Worm (Caenorhabditis elegans) whole organism, dauer: ENCODE measurements around the gene mai-2.
"Not testable (repeated sequence)": the region's sequence is repeated elsewhere in the genome, so short reads cannot be mapped to it uniquely, and the experiment has no call there.

ENCODE experiments used
- unc-62 ChIP-seq: sonication (generic microtip); optimal IDR thresholded peaks from 2 replicates; lab custom pipeline; 2017; ENCODE audit warnings: missing biosample characterization, missing genetic modification reagents, missing genetic modification characterization

The mai-2 gene

DNA sequence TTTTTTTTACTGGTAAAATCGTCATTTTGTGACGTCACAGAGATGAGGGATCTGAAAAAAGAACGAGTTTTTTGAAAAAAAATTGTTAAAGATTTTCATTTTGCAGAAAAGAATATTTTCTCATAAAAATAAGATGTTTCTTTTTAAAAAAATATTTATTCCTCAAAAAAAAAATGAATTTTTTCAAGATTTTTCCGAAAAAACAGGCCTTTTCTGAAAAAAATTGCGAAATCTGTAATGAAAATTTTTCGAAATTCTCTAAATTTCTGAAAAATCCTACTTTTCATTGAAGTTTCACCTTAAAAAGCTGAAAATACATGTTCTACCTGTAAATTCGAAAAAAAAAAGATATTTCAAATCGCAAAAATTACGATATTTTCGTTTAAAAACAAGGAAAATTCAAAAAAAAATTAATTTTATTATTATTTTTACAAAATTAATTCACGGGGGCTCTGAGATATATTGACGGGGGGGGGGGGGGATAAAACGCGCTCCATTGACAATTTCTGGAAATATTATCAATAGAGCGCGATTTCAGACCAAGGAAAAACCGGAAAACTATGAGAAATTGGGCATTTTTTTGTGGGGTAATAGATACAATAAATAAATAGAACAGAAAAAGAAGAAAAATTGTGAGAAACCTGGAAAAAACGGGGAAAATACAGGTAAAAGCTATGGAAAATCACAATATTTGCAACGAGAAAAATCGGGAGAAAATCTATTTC is 7.5 kb upstream of the mai-2 start, which contains the start of gene otub-4:
Gene otub-4 (minus strand): TSS at position 51 of the 725 bp plus-strand sequence.
- no peak for TF ChIP-seq unc-62 (GFP tag; lab: Kevin White, UChicago)

DNA sequence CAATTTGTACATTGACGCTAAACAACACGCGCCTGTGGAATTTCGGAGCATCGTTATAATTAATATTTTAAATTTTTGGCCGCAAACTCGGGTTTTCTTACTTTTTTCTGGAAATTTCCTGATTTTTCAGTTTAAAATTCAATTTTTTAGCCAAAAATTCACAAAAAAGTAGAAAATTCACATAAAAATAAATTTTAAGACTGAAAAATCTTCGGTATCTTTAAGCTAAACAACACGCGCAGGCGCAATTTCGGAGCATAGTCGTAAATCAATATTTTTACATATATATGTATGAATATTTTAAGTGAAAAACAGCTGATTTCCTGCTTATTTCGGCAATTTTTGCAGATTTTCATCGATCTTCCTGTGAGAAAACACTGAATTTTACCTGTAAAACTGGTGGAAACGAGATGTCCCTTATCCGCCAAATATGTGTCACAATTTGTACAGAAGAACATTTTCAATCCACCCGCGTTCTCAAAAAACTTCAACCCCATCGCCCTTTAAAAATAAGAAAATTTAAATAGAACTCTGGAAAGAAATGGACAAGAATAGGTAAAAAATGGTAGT is 3.3 kb upstream of the mai-2 start, which contains the start of gene B0546.3:
Gene B0546.3 (minus strand): TSS at position 504 of the 570 bp plus-strand sequence.
- TF ChIP-seq unc-62 (GFP tag; lab: Kevin White, UChicago): no peak

DNA sequence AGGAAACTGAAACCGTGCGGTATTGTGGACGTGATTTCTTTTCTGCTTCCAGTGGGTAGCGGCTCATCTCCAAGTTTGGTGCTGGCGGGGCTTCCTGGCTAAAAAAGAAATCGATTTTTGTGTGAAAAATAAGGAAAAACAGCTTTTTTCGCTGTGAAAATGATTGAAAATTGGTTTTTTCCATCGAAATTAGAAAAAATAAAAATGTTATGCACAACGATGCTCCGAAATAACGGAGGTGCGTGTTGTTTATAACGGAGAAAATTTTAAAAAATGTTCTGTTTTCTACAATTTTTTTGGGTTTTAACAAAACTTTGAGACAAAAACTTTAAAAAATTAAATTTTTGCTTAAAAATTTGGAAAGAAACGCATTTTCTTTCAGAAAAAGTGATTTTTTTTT is 2.5 kb upstream of the mai-2 start:
- no peak for TF ChIP-seq unc-62 (GFP tag; lab: Kevin White, UChicago)

DNA sequence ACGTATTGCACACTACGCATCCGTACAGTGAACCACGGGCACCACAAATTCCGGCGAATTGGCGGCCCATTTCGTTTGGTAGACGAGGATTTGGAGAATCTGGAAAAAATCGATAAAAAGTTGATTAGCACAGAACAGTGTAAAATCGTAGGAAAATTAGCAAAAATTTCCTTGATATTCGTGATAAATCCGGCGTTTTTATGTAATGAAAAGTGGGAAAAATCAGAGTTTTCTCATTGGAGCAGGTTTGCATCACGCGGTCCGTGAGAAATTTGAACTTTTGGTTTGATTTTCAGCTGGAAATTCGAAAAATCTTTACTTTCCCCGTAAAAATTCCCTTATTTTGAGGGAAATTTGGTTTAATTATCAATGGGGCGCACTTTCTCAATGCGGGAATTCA is 1.7 kb upstream of the mai-2 start, which contains the start of gene B0546.4:
Gene B0546.4 (minus strand): TSS at position 101 of the 400 bp plus-strand sequence.
- TF ChIP-seq unc-62 (GFP tag; lab: Kevin White, UChicago): no peak

DNA sequence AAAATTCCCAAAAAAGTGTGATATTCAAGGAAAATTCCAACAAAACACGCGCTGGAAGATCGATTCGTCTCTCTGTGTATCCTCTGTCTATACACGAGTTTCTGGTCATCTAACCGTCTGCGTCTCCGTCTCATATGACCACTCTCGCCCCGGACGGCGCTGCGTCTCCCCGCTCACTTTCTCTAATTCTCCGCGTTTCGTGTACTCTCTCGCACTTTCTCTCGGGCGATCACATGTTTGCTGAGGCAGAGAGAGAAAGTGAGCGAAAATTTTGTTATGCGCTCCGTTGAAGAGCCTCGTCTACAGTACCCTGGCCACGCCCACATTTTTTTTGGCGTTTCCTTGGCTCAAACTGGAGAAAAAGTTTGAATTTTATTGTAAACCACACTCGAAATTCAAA is 1.1 kb upstream of the mai-2 start:
- no peak for TF ChIP-seq unc-62 (GFP tag; lab: Kevin White, UChicago)

DNA sequence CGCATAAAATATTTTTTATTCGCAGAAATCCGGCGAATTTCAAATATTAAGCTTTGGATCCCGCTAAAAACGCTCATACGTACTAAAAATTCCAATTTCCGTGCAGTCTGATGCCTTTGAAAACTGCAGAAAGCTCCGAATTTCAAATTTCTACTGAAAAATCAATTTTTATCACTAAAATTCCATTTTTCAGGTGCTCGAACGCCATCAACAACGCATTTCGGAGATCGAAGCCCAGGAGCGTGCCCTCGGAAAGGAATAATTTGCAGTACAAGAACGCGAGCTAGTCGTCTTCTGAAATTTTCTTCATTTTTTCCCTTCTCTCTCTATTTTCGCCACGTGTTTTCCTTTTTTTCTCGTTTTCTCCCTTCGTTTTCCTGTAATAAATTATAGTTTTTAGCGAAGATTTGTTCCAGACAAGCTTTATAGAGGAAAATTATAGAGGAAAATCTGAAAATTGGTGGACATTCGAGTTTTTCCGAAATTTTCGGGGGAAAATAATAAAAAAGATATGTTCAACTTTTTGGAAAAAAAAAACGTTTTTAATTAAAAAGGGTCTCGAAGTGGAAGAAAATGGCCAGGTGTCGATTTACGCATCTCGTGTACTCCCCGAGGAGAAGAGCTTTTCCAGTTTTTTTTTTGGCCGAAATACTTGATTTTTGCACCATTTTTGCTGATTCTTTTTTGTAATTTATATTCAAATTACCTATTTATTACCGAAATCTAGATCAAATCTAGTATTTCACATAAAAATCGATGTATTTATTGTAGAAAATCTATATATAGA is 987 bp downstream of the mai-2 start:
- TF ChIP-seq unc-62 (GFP tag; lab: Kevin White, UChicago): no peak

DNA sequence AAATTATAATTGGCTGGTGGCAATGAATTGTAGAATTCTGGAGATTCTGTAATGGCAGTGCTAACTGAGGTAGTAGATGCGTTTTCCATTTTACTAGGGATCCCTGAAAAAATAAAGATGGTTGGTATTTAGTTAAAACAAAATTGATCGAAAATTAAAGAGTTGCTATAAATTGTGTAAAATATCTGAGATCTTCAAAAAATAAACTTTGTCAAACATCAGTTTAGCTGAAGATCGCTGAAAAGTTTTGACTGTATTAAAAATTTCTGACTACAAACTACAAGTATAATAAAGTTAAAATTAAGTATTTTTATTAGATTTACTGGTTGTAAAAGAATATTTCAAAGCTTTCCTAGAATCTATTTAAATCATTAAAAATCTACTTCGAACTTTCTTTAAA is 4.3 kb downstream of the mai-2 start, which contains the start of gene B0546.5:
Gene B0546.5 (minus strand): TSS at position 101 of the 400 bp plus-strand sequence.
- TF ChIP-seq unc-62 (GFP tag; lab: Kevin White, UChicago): not testable (repeated sequence)

DNA sequence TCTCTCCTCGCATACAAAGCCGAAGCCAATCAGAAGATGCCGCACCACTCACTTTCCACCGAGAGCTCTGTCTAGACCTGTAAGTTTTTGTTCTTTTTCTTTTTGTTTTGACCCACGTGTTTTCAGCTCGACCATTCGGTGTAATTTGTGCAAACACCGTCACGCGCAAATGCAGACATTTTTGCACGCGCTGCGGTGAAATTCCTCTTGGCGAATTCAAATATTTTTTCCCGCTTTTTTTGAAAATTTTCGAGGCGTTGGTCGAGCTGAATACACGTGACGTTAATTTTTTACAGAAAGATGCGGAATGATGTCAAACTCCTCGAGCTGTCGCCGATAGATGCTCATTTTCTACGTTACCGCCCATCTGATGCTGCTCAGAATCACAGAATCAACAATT is 8.4 kb downstream of the mai-2 start, which contains the start of gene C04C3.4:
Gene C04C3.4 (plus strand): TSS at position 301 of the 400 bp plus-strand sequence.
- not testable (repeated sequence) for TF ChIP-seq unc-62 (GFP tag; lab: Kevin White, UChicago)

DNA sequence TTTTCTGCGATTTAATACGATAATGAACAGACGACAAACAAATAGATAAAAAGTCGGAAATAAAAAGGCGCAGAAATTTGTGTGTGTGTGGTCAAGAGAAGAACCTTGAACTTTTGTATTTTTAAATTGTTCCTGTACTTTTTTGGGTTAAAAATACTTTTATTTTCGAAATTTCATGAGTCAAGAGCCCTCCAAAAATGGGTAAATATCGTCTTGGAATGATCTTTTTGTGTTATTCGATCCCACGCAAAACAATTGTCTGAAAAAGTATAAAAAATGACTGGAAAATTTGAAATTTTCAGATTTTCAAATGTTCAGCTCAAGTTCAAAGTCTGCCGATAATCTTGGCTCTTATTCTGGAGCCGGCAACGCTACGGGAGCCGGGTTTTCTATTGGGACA is 9.9 kb downstream of the mai-2 start, which contains the start of gene C04C3.14:
Gene C04C3.14 (plus strand): TSS at position 301 of the 400 bp plus-strand sequence.
- no peak for TF ChIP-seq unc-62 (GFP tag; lab: Kevin White, UChicago)

DNA sequence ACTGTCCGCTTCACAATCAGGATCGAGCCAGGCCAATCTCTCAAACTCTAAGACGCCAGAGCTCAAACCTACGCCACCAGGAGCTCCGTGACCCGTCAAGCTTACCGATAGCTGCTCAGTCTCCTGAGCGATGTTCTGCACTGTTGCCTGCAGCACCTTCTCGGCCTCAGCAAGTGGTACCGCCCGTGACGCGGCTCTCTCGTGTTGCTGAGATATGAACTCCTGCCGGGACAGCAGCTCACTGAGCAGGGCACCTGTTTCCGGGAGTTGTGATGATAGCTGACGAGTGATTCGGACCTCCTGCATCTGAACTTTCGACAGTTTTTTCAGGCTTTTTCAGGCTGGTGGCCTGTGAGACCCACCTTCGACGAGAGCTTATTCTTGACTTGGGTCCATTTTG is 12.4 kb downstream of the mai-2 start:
- TF ChIP-seq unc-62 (GFP tag; lab: Kevin White, UChicago): no peak

DNA sequence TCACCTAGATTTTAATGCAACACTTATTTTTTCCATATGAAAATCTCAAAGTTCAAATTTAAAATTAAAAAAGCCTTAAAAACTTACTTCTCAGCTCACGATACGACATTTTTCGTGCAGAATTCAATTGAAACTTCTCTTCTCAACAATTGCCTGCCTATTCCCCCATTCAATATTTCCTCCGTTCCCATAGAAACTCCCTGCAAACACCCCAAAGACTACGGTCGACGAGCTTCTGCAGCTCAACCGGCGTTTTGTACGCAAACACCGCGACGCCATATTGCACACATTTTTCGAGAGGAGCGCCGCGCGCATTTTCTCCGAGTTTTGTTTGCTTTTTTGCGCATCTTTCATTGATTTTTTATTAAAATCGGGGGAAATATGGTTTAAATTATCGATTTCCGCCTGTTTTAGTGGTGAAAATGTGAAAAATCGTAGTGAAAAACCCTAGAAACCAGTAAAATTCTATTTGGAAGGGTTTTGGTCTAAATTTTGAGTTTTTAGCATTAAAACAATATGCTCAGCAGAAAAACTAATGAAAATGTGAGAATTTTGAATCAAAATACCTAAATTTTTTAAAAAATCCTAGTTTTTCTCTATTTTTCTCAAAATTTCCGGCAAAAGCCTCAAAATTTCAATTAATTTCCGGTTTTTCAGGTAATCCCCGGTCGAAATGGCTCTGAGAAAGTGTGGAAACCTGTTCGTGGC is 13.5 kb downstream of the mai-2 start, which contains the start of the genes dyf-3 and pdhb-1:
Gene dyf-3 (minus strand): TSS at position 217 of the 708 bp plus-strand sequence.
Gene pdhb-1 (plus strand): TSS at position 658 of the 708 bp plus-strand sequence.
- TF ChIP-seq unc-62 (GFP tag; lab: Kevin White, UChicago): no peak

DNA sequence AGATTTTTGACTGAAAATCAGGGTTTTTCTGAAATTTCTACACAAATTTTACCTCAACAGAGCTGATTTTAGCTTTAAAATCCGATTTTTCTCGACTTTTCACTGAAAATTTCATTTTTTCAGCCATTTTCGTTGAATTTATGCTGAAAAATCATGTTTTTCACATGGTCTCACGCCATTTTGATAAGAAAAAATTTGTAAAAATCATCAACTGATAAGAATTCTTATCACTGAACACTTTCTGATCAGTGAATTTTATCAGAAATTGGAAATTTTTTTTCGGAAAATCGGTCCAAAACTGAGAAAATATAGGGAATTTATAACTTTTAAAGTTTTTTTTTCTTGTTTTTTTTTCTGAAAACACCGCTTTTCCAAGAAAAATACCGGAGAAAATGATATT is 15.2 kb downstream of the mai-2 start:
- no peak for TF ChIP-seq unc-62 (GFP tag; lab: Kevin White, UChicago)

DNA sequence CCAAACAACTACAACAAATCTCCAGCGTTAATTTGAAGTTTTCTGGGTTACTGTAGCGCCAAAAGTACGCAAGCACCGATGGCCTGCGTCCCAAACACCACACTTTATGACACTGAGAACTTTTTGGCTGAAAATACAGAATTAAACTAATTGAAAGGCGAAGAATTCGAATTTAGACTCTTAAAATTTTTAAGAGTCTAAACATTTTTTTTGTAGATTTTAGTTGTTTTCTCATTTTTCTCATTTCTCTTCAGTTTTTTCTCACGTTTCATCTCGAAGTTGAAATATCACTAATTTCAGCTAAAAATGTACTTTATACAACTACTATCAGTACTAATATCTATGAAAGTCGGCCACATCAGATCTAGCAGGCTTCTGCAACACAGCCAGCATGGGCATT is 29.7 kb downstream of the mai-2 start, which contains the start of gene lgc-9:
Gene lgc-9 (plus strand): TSS at position 301 of the 400 bp plus-strand sequence.
- TF ChIP-seq unc-62 (GFP tag; lab: Kevin White, UChicago): no peak

DNA sequence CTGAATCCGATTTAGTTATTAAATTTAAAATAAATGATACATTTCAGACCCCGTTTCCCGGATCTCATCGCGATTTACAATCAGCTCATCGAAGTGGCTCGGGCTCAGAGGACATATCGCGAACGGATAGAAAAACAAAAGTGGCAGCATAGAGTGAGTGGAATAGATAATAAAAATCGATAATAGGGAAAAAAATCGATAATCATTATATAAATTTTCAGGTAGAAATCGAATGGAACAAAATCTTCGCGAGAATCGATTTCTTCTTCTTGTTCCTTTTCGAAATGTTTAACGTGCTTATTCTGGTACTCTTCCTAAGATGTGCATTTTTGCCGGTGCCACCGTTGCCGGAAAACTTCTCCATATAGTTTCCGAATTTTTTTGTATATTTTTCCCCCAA is 33.0 kb downstream of the mai-2 start:
- no peak for TF ChIP-seq unc-62 (GFP tag; lab: Kevin White, UChicago)

DNA sequence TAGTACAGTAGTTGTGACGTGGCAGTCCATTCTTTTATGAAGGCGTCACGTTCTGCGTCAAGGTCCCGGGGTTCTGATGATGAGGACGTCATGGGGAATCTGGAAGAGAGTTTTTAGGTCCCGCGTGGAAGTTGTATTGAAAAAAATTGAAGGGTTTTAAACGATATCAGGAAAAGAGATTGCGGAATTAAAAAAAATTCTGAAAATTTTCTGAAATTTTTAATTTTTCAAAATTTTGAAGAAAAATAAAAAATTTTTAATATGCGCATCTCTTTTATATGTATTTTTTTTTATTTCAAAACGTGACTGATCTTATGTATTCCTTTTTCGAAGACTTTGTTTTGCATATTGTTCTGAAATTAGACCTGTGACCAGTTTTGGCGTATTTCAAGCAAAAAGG is 36.8 kb downstream of the mai-2 start, which contains the start of gene C04C3.6:
Gene C04C3.6 (minus strand): TSS at position 101 of the 400 bp plus-strand sequence.
- TF ChIP-seq unc-62 (GFP tag; lab: Kevin White, UChicago): no peak
